Worm (Caenorhabditis elegans) whole organism, dauer: ENCODE measurements around the gene mtr-4.

Source experiments
- unc-62 ChIP-seq: sonication (generic microtip); optimal IDR thresholded peaks from 2 replicates; lab custom pipeline; 2017; ENCODE audit warnings: missing biosample characterization, missing genetic modification reagents, missing genetic modification characterization

Gene mtr-4

DNA sequence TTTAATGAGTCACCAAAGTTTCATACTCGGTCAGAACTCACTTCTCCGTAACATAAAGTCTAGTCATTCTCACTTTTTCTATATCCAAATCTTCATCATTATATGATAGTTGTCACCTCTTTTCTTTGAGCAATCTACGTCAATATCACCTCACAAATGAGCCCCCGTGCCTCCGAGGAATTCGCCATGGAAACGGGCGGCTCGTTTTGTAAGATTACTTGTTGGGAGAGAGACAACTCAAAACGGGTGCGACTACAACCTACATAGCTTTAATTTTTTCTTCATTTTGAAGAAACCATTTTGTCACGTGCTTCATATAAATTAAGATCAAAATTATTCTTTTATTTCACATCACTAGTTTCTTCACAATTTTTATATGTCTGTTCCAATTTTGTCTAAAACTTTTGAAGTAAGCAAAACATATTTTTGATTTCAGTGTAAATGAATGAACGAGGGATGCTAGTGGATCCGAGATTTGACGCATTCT is 53.4 kb downstream of the mtr-4 start, which contains the start of gene nhr-4:
nhr-4 (plus strand) TSS at position 437 of the 487 bp plus-strand sequence.
- TF ChIP-seq unc-62 (GFP tag; lab: Kevin White, UChicago), result no peak
